Worm (Caenorhabditis elegans) whole organism, mixed stage, embryonic: ENCODE data around the gene srh-67.

Experiments used
- M03D4.4 ChIP-seq: sonication (generic microtip); optimal IDR thresholded peaks from 2 replicates; lab custom pipeline; 2017; ENCODE audit warnings: mild to moderate bottlenecking, missing genetic modification characterization, missing compliant biosample characterization
- bed-3 ChIP-seq: fragments of 200-800 bp; sonication (Bioruptor generic); optimal IDR thresholded peaks from 3 replicates; lab custom pipeline; 2018; ENCODE audit warnings: mild to moderate bottlenecking, missing genetic modification characterization, moderate library complexity, missing compliant biosample characterization
- blmp-1 ChIP-seq: fragments of 150-350 bp; optimal IDR thresholded peaks from 2 replicates; lab custom pipeline; 2014; ENCODE audit warnings: missing biosample characterization, missing genetic modification characterization
- ceh-39 ChIP-seq: fragments of 150-350 bp; optimal IDR thresholded peaks from 2 replicates; lab custom pipeline; 2014; ENCODE audit warnings: missing biosample characterization, missing genetic modification characterization
- ceh-43 ChIP-seq: fragments of 200-800 bp; sonication (Bioruptor generic); optimal IDR thresholded peaks from 2 replicates; lab custom pipeline; 2018; ENCODE audit warnings: mild to moderate bottlenecking, missing genetic modification characterization, moderate library complexity, missing compliant biosample characterization
- ceh-83 ChIP-seq: fragments of 200-800 bp; sonication (Bioruptor generic); optimal IDR thresholded peaks from 2 replicates; lab custom pipeline; 2018; ENCODE audit warnings: mild to moderate bottlenecking, missing genetic modification characterization, missing compliant biosample characterization
- cnd-1 ChIP-seq: fragments of 200-800 bp; sonication (Bioruptor generic); optimal IDR thresholded peaks from 2 replicates; lab custom pipeline; 2018; ENCODE audit warnings: mild to moderate bottlenecking, missing genetic modification characterization, missing compliant biosample characterization
- drap-1 ChIP-seq: fragments of 200-800 bp; sonication (Bioruptor generic); optimal IDR thresholded peaks from 3 replicates; lab custom pipeline; 2018; ENCODE audit warnings: mild to moderate bottlenecking, missing genetic modification characterization, missing compliant biosample characterization
- elt-1 ChIP-seq: sonication (generic microtip); optimal IDR thresholded peaks from 2 replicates; lab custom pipeline; 2017; ENCODE audit warnings: missing genetic modification characterization, mild to moderate bottlenecking, missing compliant biosample characterization, antibody characterized with exemption, moderate library complexity, borderline replicate concordance; ENCODE audit not compliant: insufficient read depth
- flh-1 ChIP-seq: fragments of 200-800 bp; sonication (Bioruptor generic); optimal IDR thresholded peaks from 2 replicates; lab custom pipeline; 2018; ENCODE audit warnings: mild to moderate bottlenecking, missing genetic modification characterization, moderate library complexity, missing compliant biosample characterization
- hlh-1 ChIP-seq: fragments of 150-350 bp; optimal IDR thresholded peaks from 2 replicates; lab custom pipeline; 2014; ENCODE audit warnings: missing biosample characterization, missing genetic modification reagents, missing genetic modification characterization
- lin-13 ChIP-seq: fragments of 150-350 bp; optimal IDR thresholded peaks from 2 replicates; lab custom pipeline; 2014; ENCODE audit warnings: missing biosample characterization, missing genetic modification characterization
- lin-32 ChIP-seq: fragments of 200-800 bp; sonication (Bioruptor generic); optimal IDR thresholded peaks from 2 replicates; lab custom pipeline; 2018; ENCODE audit warnings: mild to moderate bottlenecking, missing genetic modification characterization, missing compliant biosample characterization
- lsy-2 ChIP-seq: fragments of 150-350 bp; optimal IDR thresholded peaks from 2 replicates; lab custom pipeline; 2014; ENCODE audit warnings: missing biosample characterization, missing genetic modification characterization
- mab-5 ChIP-seq: fragments of 150-350 bp; optimal IDR thresholded peaks from 2 replicates; lab custom pipeline; 2014; ENCODE audit warnings: missing biosample characterization, missing genetic modification characterization
- mep-1 ChIP-seq: fragments of 150-350 bp; optimal IDR thresholded peaks from 2 replicates; lab custom pipeline; 2017; ENCODE audit warnings: missing biosample characterization, missing genetic modification reagents, missing genetic modification characterization, inconsistent platforms
- mls-2 ChIP-seq: sonication (generic microtip); optimal IDR thresholded peaks from 2 replicates; lab custom pipeline; 2016; ENCODE audit warnings: mild to moderate bottlenecking, missing genetic modification characterization, moderate library complexity, missing compliant biosample characterization
- nhr-12 ChIP-seq: fragments of 150-350 bp; optimal IDR thresholded peaks from 2 replicates; lab custom pipeline; 2014; ENCODE audit warnings: missing biosample characterization, missing genetic modification characterization
- nhr-2 ChIP-seq: fragments of 150-350 bp; optimal IDR thresholded peaks from 2 replicates; lab custom pipeline; 2014; ENCODE audit warnings: missing biosample characterization, missing genetic modification characterization
- nhr-237 ChIP-seq: fragments of 150-350 bp; optimal IDR thresholded peaks from 2 replicates; lab custom pipeline; 2014; ENCODE audit warnings: missing biosample characterization, missing genetic modification characterization
- nhr-28 ChIP-seq: fragments of 150-350 bp; optimal IDR thresholded peaks from 2 replicates; lab custom pipeline; 2014; ENCODE audit warnings: missing biosample characterization, missing genetic modification characterization
- nhr-76 ChIP-seq: sonication (generic microtip); optimal IDR thresholded peaks from 2 replicates; lab custom pipeline; 2017; ENCODE audit warnings: missing biosample characterization, missing genetic modification characterization
- pha-4 ChIP-seq: fragments of 150-350 bp; optimal IDR thresholded peaks from 2 replicates; lab custom pipeline; 2018; ENCODE audit warnings: missing biosample characterization, missing genetic modification reagents, missing genetic modification characterization
- sem-2 ChIP-seq: fragments of 200-800 bp; sonication (Bioruptor generic); optimal IDR thresholded peaks from 2 replicates; lab custom pipeline; 2018; ENCODE audit warnings: mild to moderate bottlenecking, missing genetic modification characterization, missing compliant biosample characterization
- snpc-4 ChIP-seq: fragments of 150-350 bp; optimal IDR thresholded peaks from 2 replicates; lab custom pipeline; 2014; ENCODE audit warnings: missing biosample characterization, missing genetic modification characterization
- sptf-1 ChIP-seq: sonication (generic microtip); optimal IDR thresholded peaks from 2 replicates; lab custom pipeline; 2017; ENCODE audit warnings: mild to moderate bottlenecking, missing genetic modification characterization, moderate library complexity, missing compliant biosample characterization
- tbx-8 ChIP-seq: fragments of 200-800 bp; sonication (Bioruptor generic); optimal IDR thresholded peaks from 2 replicates; lab custom pipeline; 2018; ENCODE audit warnings: mild to moderate bottlenecking, missing genetic modification characterization, moderate library complexity, missing compliant biosample characterization
- unc-120 ChIP-seq: sonication (generic microtip); optimal IDR thresholded peaks from 2 replicates; lab custom pipeline; 2017; ENCODE audit warnings: missing genetic modification characterization, missing compliant biosample characterization; ENCODE audit not compliant: poor library complexity, severe bottlenecking
- unc-39 ChIP-seq: fragments of 150-350 bp; optimal IDR thresholded peaks from 2 replicates; lab custom pipeline; 2014; ENCODE audit warnings: missing biosample characterization, missing genetic modification characterization
- unc-62 ChIP-seq: fragments of 150-350 bp; optimal IDR thresholded peaks from 2 replicates; lab custom pipeline; 2014; ENCODE audit warnings: missing biosample characterization, missing genetic modification reagents, missing genetic modification characterization
- zip-8 ChIP-seq: fragments of 150-350 bp; optimal IDR thresholded peaks from 2 replicates; lab custom pipeline; 2014; ENCODE audit warnings: missing biosample characterization, missing genetic modification characterization
- ztf-11 ChIP-seq: fragments of 150-350 bp; optimal IDR thresholded peaks from 2 replicates; lab custom pipeline; 2014; ENCODE audit warnings: missing biosample characterization, missing genetic modification characterization

srh-67 gene

DNA sequence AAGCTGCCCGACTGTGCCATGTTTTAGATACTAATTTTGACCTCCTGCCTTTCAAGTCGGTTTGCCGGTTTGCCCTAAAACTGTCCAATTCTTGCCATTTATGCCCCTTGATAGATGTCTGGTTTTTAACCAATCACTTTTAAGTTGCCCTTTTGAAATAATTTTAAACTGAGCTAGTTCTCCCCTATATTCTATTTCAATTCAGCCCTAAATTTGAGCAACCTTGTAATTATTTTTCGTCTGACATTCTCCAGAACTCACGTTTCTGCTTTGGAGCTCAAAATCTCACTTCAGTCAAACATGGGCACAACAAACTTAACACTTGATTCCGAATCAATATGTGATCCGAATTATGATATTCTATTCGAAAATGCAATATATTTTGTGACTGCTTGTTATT lies 35.3 kb upstream of the srh-67 start, which contains the start of gene srg-17:
Gene srg-17 (plus strand): TSS at position 301 of the 400 bp plus-strand sequence.
- TF ChIP-seq flh-1 (GFP tag; lab: Kevin White, UChicago) (no peak), nhr-28 (no peak), mls-2 (tag; lab: Kevin White, UChicago) (no peak), drap-1 (GFP tag; lab: Kevin White, UChicago) (no peak), lin-32 (GFP tag; lab: Kevin White, UChicago) (no peak), unc-62 (GFP tag; lab: Kevin White, UChicago) (no peak), M03D4.4 (tag; lab: Kevin White, UChicago) (no peak), mep-1 (tag; lab: Kevin White, UChicago) (no peak), nhr-12 (tag; lab: Kevin White, UChicago) (no peak), elt-1 (tag; lab: Kevin White, UChicago) (no peak), mab-5 (tag; lab: Kevin White, UChicago) (no peak), pha-4 (no peak), ztf-11 (tag; lab: Kevin White, UChicago) (no peak), unc-39 (tag; lab: Kevin White, UChicago) (no peak), ceh-39 (tag; lab: Kevin White, UChicago) (no peak)

DNA sequence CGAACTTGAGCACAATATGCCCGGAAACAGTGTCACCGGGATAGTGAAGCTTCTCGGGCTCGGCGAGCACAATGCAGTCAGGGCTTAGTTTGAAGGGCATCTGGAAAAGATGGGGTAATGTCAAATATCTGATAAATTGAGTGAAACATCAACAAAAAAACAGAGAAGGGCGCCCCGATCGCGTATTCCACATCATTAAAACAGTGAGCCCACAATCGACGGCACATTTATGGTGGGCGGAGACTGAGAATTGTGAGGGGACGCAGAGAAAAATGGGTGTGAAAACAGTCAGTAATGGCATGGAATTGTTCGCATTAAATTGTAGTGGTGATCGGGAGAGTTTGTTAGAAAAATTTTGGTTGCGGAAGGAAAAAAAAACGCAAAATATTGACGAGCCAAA lies 27.9 kb upstream of the srh-67 start, which contains the start of gene arrd-9:
Gene arrd-9 (minus strand): TSS at position 101 of the 400 bp plus-strand sequence.
- TF ChIP-seq mab-5 (tag; lab: Kevin White, UChicago), result no peak
- TF ChIP-seq cnd-1 (tag; lab: Kevin White, UChicago), result no peak
- TF ChIP-seq bed-3 (GFP tag; lab: Kevin White, UChicago), result no peak
- no peak for TF ChIP-seq unc-39 (tag; lab: Kevin White, UChicago)
- TF ChIP-seq unc-120 (tag; lab: Kevin White, UChicago), result no peak
- TF ChIP-seq nhr-28, result no peak
- no peak for TF ChIP-seq ceh-43 (GFP tag; lab: Kevin White, UChicago)
- no peak for TF ChIP-seq nhr-2 (tag; lab: Kevin White, UChicago)
- no peak for TF ChIP-seq flh-1 (GFP tag; lab: Kevin White, UChicago)
- no peak for TF ChIP-seq tbx-8 (GFP tag; lab: Kevin White, UChicago)

DNA sequence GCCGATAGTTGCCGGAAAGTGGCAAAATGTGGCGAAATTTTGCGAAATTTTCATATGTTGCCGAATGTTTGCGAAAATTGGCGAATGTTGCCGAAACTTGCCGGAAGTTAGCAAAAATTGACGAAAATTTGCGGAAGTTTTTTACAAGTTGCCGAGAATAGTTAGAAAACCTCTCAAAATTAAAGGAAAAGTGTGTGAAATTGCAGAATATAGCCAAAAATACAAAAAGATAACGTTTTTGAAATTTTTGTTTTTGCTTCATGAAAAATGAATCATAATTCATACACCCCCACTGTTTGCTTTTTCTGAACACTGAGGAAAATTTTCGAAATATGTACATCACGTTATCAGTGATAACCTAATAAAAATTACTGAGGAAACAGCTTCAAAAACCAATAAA lies 27.1 kb upstream of the srh-67 start:
- TF ChIP-seq mab-5 (tag; lab: Kevin White, UChicago) (no peak), nhr-237 (tag; lab: Kevin White, UChicago) (no peak), mep-1 (tag; lab: Kevin White, UChicago) (no peak), sem-2 (GFP tag; lab: Kevin White, UChicago) (no peak), blmp-1 (tag; lab: Kevin White, UChicago) (no peak), pha-4 (no peak), mls-2 (tag; lab: Kevin White, UChicago) (no peak), lsy-2 (tag; lab: Kevin White, UChicago) (no peak), ceh-39 (tag; lab: Kevin White, UChicago) (no peak), lin-13 (tag; lab: Kevin White, UChicago) (no peak), flh-1 (GFP tag; lab: Kevin White, UChicago) (no peak), bed-3 (GFP tag; lab: Kevin White, UChicago) (no peak), ceh-83 (GFP tag; lab: Kevin White, UChicago) (no peak), sptf-1 (tag; lab: Kevin White, UChicago) (no peak), ztf-11 (tag; lab: Kevin White, UChicago) (no peak), tbx-8 (GFP tag; lab: Kevin White, UChicago) (no peak), nhr-76 (no peak), snpc-4 (tag; lab: Kevin White, UChicago) (no peak), hlh-1 (tag; lab: Kevin White, UChicago) (no peak), cnd-1 (tag; lab: Kevin White, UChicago) (no peak)

DNA sequence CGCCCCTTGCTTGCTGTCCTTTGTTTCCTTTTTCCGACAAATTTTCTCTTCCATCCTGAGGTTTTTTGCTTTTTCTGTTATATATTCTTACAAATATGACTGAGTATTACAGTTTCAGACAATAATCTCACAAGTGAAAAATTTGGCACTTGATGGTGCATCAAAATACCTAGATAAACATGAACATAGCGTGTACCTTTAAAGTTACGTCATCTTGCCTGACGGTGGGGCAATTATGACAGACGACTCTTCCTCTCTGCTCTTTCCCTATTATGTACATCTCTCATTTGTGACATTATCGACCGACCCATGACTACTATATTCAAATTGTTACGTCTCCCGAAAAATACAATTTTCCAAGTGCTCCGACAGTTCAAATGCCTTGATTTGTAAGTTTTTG lies 26.1 kb upstream of the srh-67 start, which contains the start of gene fbxb-102:
Gene fbxb-102 (plus strand): TSS at position 301 of the 400 bp plus-strand sequence.
- peak; percentile 44 for TF ChIP-seq zip-8
- no peak for TF ChIP-seq drap-1 (GFP tag; lab: Kevin White, UChicago)
- TF ChIP-seq, all 35 proteins: peak for 1
